Worm (Caenorhabditis elegans) whole organism, L2 larva: ENCODE measurements around the gene W02B12.12.

Experiments used
- C34F6.9 ChIP-seq: fragments of 150-350 bp; optimal IDR thresholded peaks from 2 replicates; lab custom pipeline; 2014; ENCODE audit warnings: missing biosample characterization, missing genetic modification characterization
- alr-1 ChIP-seq: fragments of 150-350 bp; optimal IDR thresholded peaks from 2 replicates; lab custom pipeline; 2014; ENCODE audit warnings: missing biosample characterization, missing genetic modification characterization
- ama-1 ChIP-seq: fragments of 150-350 bp; optimal IDR thresholded peaks from 2 replicates; lab custom pipeline; 2018; ENCODE audit warnings: inconsistent platforms
- crh-2 ChIP-seq: sonication (generic microtip); optimal IDR thresholded peaks from 2 replicates; lab custom pipeline; 2017; ENCODE audit warnings: missing biosample characterization, missing genetic modification characterization
- gmeb-1 ChIP-seq: fragments of 150-350 bp; optimal IDR thresholded peaks from 2 replicates; lab custom pipeline; 2014; ENCODE audit warnings: missing biosample characterization, missing genetic modification characterization
- lin-39 ChIP-seq: fragments of 150-350 bp; optimal IDR thresholded peaks from 2 replicates; lab custom pipeline; 2014; ENCODE audit warnings: missing biosample characterization, missing genetic modification reagents, missing genetic modification characterization
- lsy-2 ChIP-seq, 2 experiments: fragments of 150-350 bp in 1 of 2; sonication (generic microtip) in 1 of 2; optimal IDR thresholded peaks; 2 replicates each; lab custom pipeline; 2014 to 2017; ENCODE audit warnings: missing biosample characterization in 2 of 2, missing genetic modification characterization in 2 of 2
- nhr-11 ChIP-seq: fragments of 150-350 bp; optimal IDR thresholded peaks from 2 replicates; lab custom pipeline; 2014; ENCODE audit warnings: missing biosample characterization, missing genetic modification characterization
- nhr-12 ChIP-seq: fragments of 150-350 bp; optimal IDR thresholded peaks from 2 replicates; lab custom pipeline; 2014; ENCODE audit warnings: missing biosample characterization, missing genetic modification characterization
- nhr-23 ChIP-seq: fragments of 150-350 bp; optimal IDR thresholded peaks from 2 replicates; lab custom pipeline; 2014; ENCODE audit warnings: missing biosample characterization, missing genetic modification reagents, missing genetic modification characterization
- nhr-25 ChIP-seq: fragments of 150-350 bp; sonication (generic microtip); optimal IDR thresholded peaks from 3 replicates; lab custom pipeline; 2014; ENCODE audit warnings: missing biosample characterization, missing genetic modification characterization
- sem-4 ChIP-seq: fragments of 150-350 bp; optimal IDR thresholded peaks from 2 replicates; lab custom pipeline; 2014; ENCODE audit warnings: missing biosample characterization, missing genetic modification reagents, missing genetic modification characterization
- skn-1 ChIP-seq: sonication (generic microtip); optimal IDR thresholded peaks from 2 replicates; lab custom pipeline; 2017; ENCODE audit warnings: missing biosample characterization, missing genetic modification characterization
- sma-3 ChIP-seq: sonication (generic microtip); optimal IDR thresholded peaks from 2 replicates; lab custom pipeline; 2016; ENCODE audit warnings: missing genetic modification reagents, missing genetic modification characterization, missing compliant biosample characterization
- unc-39 ChIP-seq: fragments of 150-350 bp; optimal IDR thresholded peaks from 2 replicates; lab custom pipeline; 2014; ENCODE audit warnings: missing biosample characterization, missing genetic modification characterization
- unc-62 ChIP-seq: fragments of 150-350 bp; optimal IDR thresholded peaks from 2 replicates; lab custom pipeline; 2014; ENCODE audit warnings: missing biosample characterization, missing genetic modification reagents, missing genetic modification characterization
- ztf-1 ChIP-seq: fragments of 200-800 bp; sonication (Bioruptor generic); conservative IDR thresholded peaks from 2 replicates; pipeline ENCODE4 v1.3.6; 2022; ENCODE audit warnings: missing genetic modification characterization, missing compliant biosample characterization
- ztf-11 ChIP-seq: sonication (generic microtip); optimal IDR thresholded peaks from 2 replicates; lab custom pipeline; 2017; ENCODE audit warnings: missing biosample characterization, missing genetic modification characterization

Gene W02B12.12

ce11 chrII:11427322-11427721, 51.7 kb downstream of the W02B12.12 start:
- TF ChIP-seq ama-1 (lab: Kevin White, UChicago) (no peak), gmeb-1 (tag; lab: Kevin White, UChicago) (no peak), crh-2 (no peak), nhr-25 (tag; lab: Kevin White, UChicago) (no peak), nhr-11 (no peak), lin-39 (no peak), C34F6.9 (no peak), unc-62 (GFP tag; lab: Kevin White, UChicago) (no peak), ztf-1 (GFP tag; lab: Robert Waterston, UW) (no peak), sma-3 (no peak), nhr-12 (tag; lab: Kevin White, UChicago) (no peak), nhr-23 (no peak), skn-1 (tag; lab: Kevin White, UChicago) (no peak), lsy-2 (tag; optimal IDR thresholded peaks at IDR 0.05; lab: Kevin White, UChicago) (no peak), alr-1 (tag; lab: Kevin White, UChicago) (no peak), sem-4 (tag; lab: Kevin White, UChicago) (no peak), unc-39 (tag; lab: Kevin White, UChicago) (no peak), ztf-11 (tag; lab: Kevin White, UChicago) (no peak)
